Fruit fly (Drosophila melanogaster): ENCODE measurements around the gene CG16904.

dm6 chr3R:9860561-9860960 lies 43.8 kb upstream of the CG16904 start:
- TF ChIP-seq psq (optimal IDR thresholded peaks at IDR 0.05) (no peak), Sin3A (optimal IDR thresholded peaks at IDR 0.05) (no peak), ttk (optimal IDR thresholded peaks at IDR 0.05) (no peak)
